Worm (Caenorhabditis elegans) whole organism, midembryonic: ENCODE data around the gene pes-8.

ENCODE experiments used
- T22C8.4 ChIP-seq: fragments of 200-800 bp; sonication (Bioruptor generic); IDR thresholded peaks from 2 replicates; pipeline ENCODE4 v1.3.6; 2022; ENCODE audit warnings: missing genetic modification characterization, missing compliant biosample characterization
- cog-1 ChIP-seq: sonication (generic microtip); optimal IDR thresholded peaks from 2 replicates; lab custom pipeline; 2016; ENCODE audit warnings: missing genetic modification characterization, missing compliant biosample characterization
- flt-1 ChIP-seq: fragments of 200-800 bp; sonication (Bioruptor generic); IDR thresholded peaks from 2 replicates; pipeline ENCODE4 v1.3.6; 2022; ENCODE audit warnings: missing genetic modification characterization, missing compliant biosample characterization
- klf-2 ChIP-seq: fragments of 200-800 bp; sonication (Bioruptor generic); conservative IDR thresholded peaks from 2 replicates; pipeline ENCODE4 v1.3.6; 2022; ENCODE audit warnings: missing genetic modification reagents, missing genetic modification characterization, missing compliant biosample characterization
- med-1 ChIP-seq: sonication (generic microtip); optimal IDR thresholded peaks from 2 replicates; lab custom pipeline; 2017; ENCODE audit warnings: missing genetic modification characterization, mild to moderate bottlenecking, missing compliant biosample characterization, antibody characterized with exemption, missing genetic modification reagents; ENCODE audit not compliant: insufficient read depth
- ref-1 ChIP-seq: fragments of 200-800 bp; sonication (Bioruptor generic); conservative IDR thresholded peaks from 2 replicates; pipeline ENCODE4 v1.3.6; 2022; ENCODE audit warnings: missing genetic modification reagents, missing genetic modification characterization, missing compliant biosample characterization
- tab-1 ChIP-seq: fragments of 200-800 bp; sonication (Bioruptor generic); IDR thresholded peaks from 2 replicates; pipeline ENCODE4 v1.3.6; 2022; ENCODE audit warnings: missing genetic modification characterization, missing compliant biosample characterization
- ztf-23 ChIP-seq: fragments of 200-800 bp; sonication (Bioruptor generic); IDR thresholded peaks from 2 replicates; pipeline ENCODE4 v1.3.6; 2022; ENCODE audit warnings: missing genetic modification reagents, missing genetic modification characterization, missing compliant biosample characterization

ce11 chrX:9259552-9259951 is 8.0 kb downstream of the pes-8 start, which contains the start of gene F18G5.1:
- TF ChIP-seq cog-1 (no peak), ztf-23 (GFP tag; lab: Robert Waterston, UW) (no peak), flt-1 (GFP tag; lab: Robert Waterston, UW) (no peak), klf-2 (GFP tag; lab: Robert Waterston, UW) (no peak), T22C8.4 (no peak), ref-1 (no peak), med-1 (GFP tag; lab: Kevin White, UChicago) (no peak), tab-1 (GFP tag; lab: Robert Waterston, UW) (no peak)
